Fruit fly (Drosophila melanogaster): Measurements from ENCODE around the gene nkd.

nkd gene

DNA sequence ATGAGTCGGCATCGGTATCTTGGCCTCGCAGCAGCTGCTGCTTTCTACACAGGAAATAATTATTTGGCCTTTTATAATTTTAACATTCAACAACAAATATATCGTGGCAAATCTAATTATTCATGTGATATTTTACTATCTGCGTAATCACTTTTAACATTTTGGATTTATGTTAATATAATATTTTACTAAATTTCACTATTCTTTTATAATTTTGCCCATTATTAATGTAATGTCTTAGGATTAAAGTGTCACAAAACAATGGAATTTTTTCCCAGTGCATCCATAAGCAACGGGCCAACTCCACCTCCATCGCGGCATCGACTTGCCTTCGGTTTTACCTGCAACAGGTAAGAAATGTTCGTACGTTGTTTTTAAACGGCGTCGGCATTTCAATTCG lies 2.7 kb downstream of the nkd start (continued):
- TF ChIP-seq tio (GFP tag; optimal IDR thresholded peaks at IDR 0.05): peak; percentile 82
- TF ChIP-seq sens (GFP tag): peak; percentile 93
- TF ChIP-seq ara (GFP tag; IDR thresholded peaks at IDR 0.05): peak; percentile 87
- TF ChIP-seq CG2889 (GFP tag; IDR thresholded peaks at IDR 0.05): peak; percentile 50; the same call in 1 of the 3 replicates
- peak; percentile 62 for TF ChIP-seq CG11723 (GFP tag; optimal IDR thresholded peaks at IDR 0.05)
- TF ChIP-seq CG13296 (GFP tag; optimal IDR thresholded peaks at IDR 0.05): peak; percentile 52
- peak; percentile 79 for TF ChIP-seq row (GFP tag; IDR thresholded peaks at IDR 0.05)
- peak; percentile 78 for TF ChIP-seq Xbp1 (GFP tag; optimal IDR thresholded peaks at IDR 0.05)
- TF ChIP-seq vvl (GFP tag; IDR thresholded peaks at IDR 0.05): peak; percentile 86
- peak; percentile 43; the same call in 1 of the 2 replicates for TF ChIP-seq CG3847 (GFP tag; IDR thresholded peaks at IDR 0.05)
- no peak for TF ChIP-seq Kr (GFP tag; optimal IDR thresholded peaks at IDR 0.05)
- TF ChIP-seq CG11456 (GFP tag; IDR thresholded peaks at IDR 0.05): no peak
- TF ChIP-seq eve (GFP tag; optimal IDR thresholded peaks at IDR 0.05): peak; percentile 6 to 94
- no peak for TF ChIP-seq CG16863 (GFP tag; optimal IDR thresholded peaks at IDR 0.05)
- no peak; the same call in 1 of the 2 replicates for TF ChIP-seq chm (GFP tag; IDR thresholded peaks at IDR 0.05)
- TF ChIP-seq CG30431 (GFP tag; optimal IDR thresholded peaks at IDR 0.05): peak; percentile 56
- TF ChIP-seq Oli (tag; optimal IDR thresholded peaks at IDR 0.05): peak; percentile 90
- TF ChIP-seq Drgx (GFP tag; IDR thresholded peaks at IDR 0.05): peak; percentile 83
- TF ChIP-seq Dip2 (GFP tag; IDR thresholded peaks at IDR 0.05): no peak
- peak; percentile 49 for TF ChIP-seq jing (GFP tag; optimal IDR thresholded peaks at IDR 0.05)
- TF ChIP-seq jigr1 (GFP tag; IDR thresholded peaks at IDR 0.05): peak; percentile 7; the same call in 1 of the 3 replicates
- no peak for TF ChIP-seq maf-S (GFP tag; optimal IDR thresholded peaks at IDR 0.05)
- TF ChIP-seq CG10959 (GFP tag; IDR thresholded peaks at IDR 0.05): peak; percentile 75; the same call in 1 of the 2 replicates
- TF ChIP-seq btn (GFP tag; optimal IDR thresholded peaks at IDR 0.05): peak; percentile 5
- no peak for TF ChIP-seq CG14860 (GFP tag; IDR thresholded peaks at IDR 0.05; ENCODE audit: partially characterized antibody)
- 0 out of 2 replicates have a peak, but pooled peaks have one; percentile 15 for TF ChIP-seq CG17612 (GFP tag; IDR thresholded peaks at IDR 0.05)
- peak; percentile 33; the same call in 1 of the 2 replicates for TF ChIP-seq CG9215 (GFP tag; IDR thresholded peaks at IDR 0.05)
- no peak for TF ChIP-seq CHES-1-like (GFP tag; optimal IDR thresholded peaks at IDR 0.05)
- no peak for TF ChIP-seq CG31365 (tag; optimal IDR thresholded peaks at IDR 0.05)
- no peak for TF ChIP-seq Optix (GFP tag; IDR thresholded peaks at IDR 0.05)
- TF ChIP-seq p53 (GFP tag; optimal IDR thresholded peaks at IDR 0.05): no peak
- no peak for TF ChIP-seq gfzf (GFP tag; optimal IDR thresholded peaks at IDR 0.05)
- TF ChIP-seq ato (GFP tag; IDR thresholded peaks at IDR 0.05; ENCODE audit: partially characterized antibody): no peak
- no peak for TF ChIP-seq da (GFP tag; optimal IDR thresholded peaks at IDR 0.05)
- peak; percentile 84 for TF ChIP-seq CG4424 (GFP tag; optimal IDR thresholded peaks at IDR 0.05)
- TF ChIP-seq ssp (GFP tag; IDR thresholded peaks at IDR 0.05): peak; percentile 60
- TF ChIP-seq CG2202 (tag; optimal IDR thresholded peaks at IDR 0.05): peak; percentile 88
- TF ChIP-seq onecut (GFP tag; IDR thresholded peaks at IDR 0.05): peak; percentile 55
- TF ChIP-seq CG33557 (GFP tag; optimal IDR thresholded peaks at IDR 0.05): peak; percentile 94
- no peak for TF ChIP-seq TFAM (GFP tag; optimal IDR thresholded peaks at IDR 0.05)
- TF ChIP-seq Tbp (GFP tag; optimal IDR thresholded peaks at IDR 0.05): no peak
- no peak for TF ChIP-seq amos (GFP tag; IDR thresholded peaks at IDR 0.05; ENCODE audit: partially characterized antibody)
- TF ChIP-seq crp (GFP tag; optimal IDR thresholded peaks at IDR 0.05): peak in 1 of 2 experiments; percentile 43
- TF ChIP-seq CG2712 (tag; optimal IDR thresholded peaks at IDR 0.05): peak; percentile 97
- no peak for TF ChIP-seq Ravus (GFP tag; IDR thresholded peaks at IDR 0.05)
- peak; percentile 70 for TF ChIP-seq Fer3 (tag; optimal IDR thresholded peaks at IDR 0.05)
- TF ChIP-seq Atf-2 (GFP tag; optimal IDR thresholded peaks at IDR 0.05): peak; percentile 4
- TF ChIP-seq D (optimal IDR thresholded peaks at IDR 0.05): no peak
- peak; percentile 91 for TF ChIP-seq D (GFP tag; optimal IDR thresholded peaks at IDR 0.05)
- no peak for TF ChIP-seq CG1832 (GFP tag; optimal IDR thresholded peaks at IDR 0.05)
- TF ChIP-seq sob (GFP tag; IDR thresholded peaks at IDR 0.05): no peak; the same call in 1 of the 2 replicates
- peak; percentile 91 for TF ChIP-seq Sox102F (GFP tag; optimal IDR thresholded peaks at IDR 0.05)
